Worm (Caenorhabditis elegans): ENCODE measurements around the gene sucl-1.

The sucl-1 gene

DNA sequence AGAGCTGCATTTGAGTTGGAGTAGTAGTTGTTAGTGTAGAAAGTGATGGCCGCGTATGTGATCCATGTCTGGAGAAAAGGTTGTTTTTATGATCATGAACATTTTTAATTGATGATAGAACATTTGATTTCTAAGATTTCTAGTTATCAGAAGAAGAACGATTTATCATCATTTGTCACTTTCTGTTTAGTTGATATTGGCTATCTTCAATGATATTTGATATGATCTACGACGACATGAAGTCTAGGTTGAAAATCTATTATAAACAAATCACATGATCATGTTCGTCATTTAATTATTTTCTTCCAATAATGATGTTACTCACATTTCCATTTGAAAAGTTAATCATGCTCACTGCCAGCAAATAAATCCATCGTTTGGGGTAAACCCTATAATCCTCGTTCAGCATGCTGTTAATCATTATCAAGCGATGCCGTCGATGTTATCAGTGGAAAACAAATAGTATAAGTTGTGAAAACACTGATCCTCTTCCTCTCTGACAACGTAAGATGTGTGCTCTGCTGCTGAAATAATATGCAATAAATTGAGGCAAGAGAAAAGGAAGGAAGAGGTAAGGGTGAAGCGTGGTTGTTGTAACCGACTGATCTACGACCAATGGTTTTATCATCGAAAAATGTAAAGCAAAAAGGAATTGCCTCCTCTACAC, 16.7 kb upstream of the sucl-1 start:
- TF ChIP-seq tbx-11 (GFP tag; IDR thresholded peaks at IDR 0.05), result no peak
- no peak for TF ChIP-seq tbx-37 (GFP tag; conservative IDR thresholded peaks at IDR 0.05)
- no peak for TF ChIP-seq hmbx-1 (tag; optimal IDR thresholded peaks at IDR 0.05)
- TF ChIP-seq B0310.2 (tag; optimal IDR thresholded peaks at IDR 0.05), result no peak
- no peak for TF ChIP-seq hmg-4 (GFP tag; optimal IDR thresholded peaks at IDR 0.05)
- TF ChIP-seq ets-7 (tag; optimal IDR thresholded peaks at IDR 0.05), result no peak
- TF ChIP-seq tra-4 (tag; optimal IDR thresholded peaks at IDR 0.05), result no peak
- TF ChIP-seq sea-1 (GFP tag; conservative IDR thresholded peaks at IDR 0.05), result no peak
- no peak for TF ChIP-seq F13C5.2 (tag; optimal IDR thresholded peaks at IDR 0.05)
- no peak for TF ChIP-seq flt-1 (GFP tag; IDR thresholded peaks at IDR 0.05)
- no peak for TF ChIP-seq ceh-36 (tag; optimal IDR thresholded peaks at IDR 0.05)

DNA sequence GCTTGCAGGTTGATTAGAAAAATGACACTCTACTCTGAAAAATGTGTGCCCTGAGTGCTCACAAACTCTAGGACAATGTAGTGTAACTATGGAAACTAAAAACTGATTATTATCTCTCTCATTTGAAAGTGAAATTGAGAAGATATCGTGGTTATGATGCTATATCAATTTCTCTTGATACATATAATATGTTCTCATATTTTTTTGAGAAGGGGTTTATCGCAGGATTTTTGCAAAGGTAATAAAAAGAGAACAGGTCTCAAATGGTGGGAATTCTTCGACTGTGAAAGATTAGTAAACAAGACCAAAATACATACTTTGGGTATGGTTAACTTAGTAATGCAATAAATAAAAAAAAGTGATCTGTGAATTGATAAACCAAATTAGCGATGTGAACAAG, 16.2 kb upstream of the sucl-1 start:
- TF ChIP-seq flt-1 (GFP tag; IDR thresholded peaks at IDR 0.05) (no peak), tra-4 (tag; optimal IDR thresholded peaks at IDR 0.05) (no peak), F13C5.2 (tag; optimal IDR thresholded peaks at IDR 0.05) (no peak), tbx-37 (GFP tag; conservative IDR thresholded peaks at IDR 0.05) (no peak), hmbx-1 (tag; optimal IDR thresholded peaks at IDR 0.05) (no peak), aly-1 (tag; optimal IDR thresholded peaks at IDR 0.05) (no peak), tbx-11 (GFP tag; IDR thresholded peaks at IDR 0.05) (no peak), B0310.2 (tag; optimal IDR thresholded peaks at IDR 0.05) (no peak), ceh-13 (GFP tag; optimal IDR thresholded peaks at IDR 0.05) (no peak), hnd-1 (tag; optimal IDR thresholded peaks at IDR 0.05) (no peak), ama-1 (optimal IDR thresholded peaks at IDR 0.05) (no peak), ceh-36 (tag; optimal IDR thresholded peaks at IDR 0.05) (no peak), sea-1 (GFP tag; conservative IDR thresholded peaks at IDR 0.05) (no peak)

DNA sequence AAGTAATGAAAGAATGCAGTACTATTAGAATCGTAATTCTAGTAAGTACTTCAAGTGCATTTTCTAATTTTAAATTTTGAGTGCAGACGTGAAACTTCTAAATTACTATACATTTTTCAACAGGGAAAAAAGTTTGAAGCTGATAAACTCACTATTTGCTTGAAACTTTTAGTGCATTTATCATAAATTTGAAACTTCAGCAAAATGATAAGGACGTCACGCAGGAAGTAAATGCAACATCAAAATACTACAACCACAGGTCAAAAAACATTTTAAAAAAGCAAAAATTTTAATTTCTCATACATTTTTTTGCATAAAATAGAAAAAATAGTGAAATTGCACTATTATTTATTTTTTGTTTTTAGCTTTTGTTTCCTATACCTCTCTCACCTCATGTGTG, 14.4 kb upstream of the sucl-1 start:
- TF ChIP-seq ets-7 (tag; optimal IDR thresholded peaks at IDR 0.05) (no peak), scrt-1 (GFP tag; IDR thresholded peaks at IDR 0.05) (no peak), tbx-11 (GFP tag; IDR thresholded peaks at IDR 0.05) (no peak)

ce11 chrX:14740019-14740418, 13.8 kb upstream of the sucl-1 start, which contains the start of gene C05G5.1:
Gene C05G5.1 (minus strand): TSS chrX:14740119.
- TF ChIP-seq hnd-1 (tag; optimal IDR thresholded peaks at IDR 0.05), result no peak
- TF ChIP-seq aly-1 (tag; optimal IDR thresholded peaks at IDR 0.05), result no peak

- TF ChIP-seq pes-1 (GFP tag; IDR thresholded peaks at IDR 0.05) (no peak), hmbx-1 (tag; optimal IDR thresholded peaks at IDR 0.05) (no peak), ets-7 (tag; optimal IDR thresholded peaks at IDR 0.05) (no peak), flt-1 (GFP tag; IDR thresholded peaks at IDR 0.05) (no peak), aly-1 (tag; optimal IDR thresholded peaks at IDR 0.05) (no peak), F13C5.2 (tag; optimal IDR thresholded peaks at IDR 0.05) (no peak), tbx-11 (GFP tag; IDR thresholded peaks at IDR 0.05) (no peak), hnd-1 (tag; optimal IDR thresholded peaks at IDR 0.05) (no peak), hmg-4 (GFP tag; optimal IDR thresholded peaks at IDR 0.05) (no peak), tbx-37 (GFP tag; conservative IDR thresholded peaks at IDR 0.05) (no peak), B0310.2 (tag; optimal IDR thresholded peaks at IDR 0.05) (no peak), ceh-36 (tag; optimal IDR thresholded peaks at IDR 0.05) (no peak), tra-4 (tag; optimal IDR thresholded peaks at IDR 0.05) (no peak), ceh-13 (GFP tag; optimal IDR thresholded peaks at IDR 0.05) (no peak), scrt-1 (GFP tag; IDR thresholded peaks at IDR 0.05) (no peak), sea-1 (GFP tag; conservative IDR thresholded peaks at IDR 0.05) (no peak), ama-1 (optimal IDR thresholded peaks at IDR 0.05) (no peak)
Measured at ce11 chrX:14743210-14743609, 10.6 kb upstream of the sucl-1 start.

DNA sequence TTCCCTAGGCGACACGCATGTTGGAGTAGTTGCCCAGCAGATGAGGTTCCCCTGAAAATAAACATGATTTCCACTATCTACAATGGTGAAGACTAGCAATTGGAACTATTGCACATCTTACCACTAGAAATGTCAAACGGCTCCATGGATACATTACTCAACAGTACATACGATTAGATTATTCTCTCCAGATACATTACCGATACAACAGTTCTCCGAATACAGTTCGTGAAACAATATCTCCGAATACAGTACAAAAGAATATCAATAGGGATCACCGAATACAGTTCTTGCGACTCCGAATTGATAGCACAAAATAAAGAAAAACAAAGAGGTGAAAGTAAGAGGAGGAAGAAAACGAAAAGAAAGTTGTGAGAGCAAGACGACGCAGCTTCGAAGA, 10.0 kb upstream of the sucl-1 start, which contains the start of gene C05G5.7:
Gene C05G5.7 (minus strand): TSS at position 1 of the 400 bp plus-strand sequence.
- TF ChIP-seq sea-1 (GFP tag; conservative IDR thresholded peaks at IDR 0.05), result no peak
- no peak for TF ChIP-seq B0310.2 (tag; optimal IDR thresholded peaks at IDR 0.05)
- no peak for TF ChIP-seq F13C5.2 (tag; optimal IDR thresholded peaks at IDR 0.05)
- no peak for TF ChIP-seq hmbx-1 (tag; optimal IDR thresholded peaks at IDR 0.05)

DNA sequence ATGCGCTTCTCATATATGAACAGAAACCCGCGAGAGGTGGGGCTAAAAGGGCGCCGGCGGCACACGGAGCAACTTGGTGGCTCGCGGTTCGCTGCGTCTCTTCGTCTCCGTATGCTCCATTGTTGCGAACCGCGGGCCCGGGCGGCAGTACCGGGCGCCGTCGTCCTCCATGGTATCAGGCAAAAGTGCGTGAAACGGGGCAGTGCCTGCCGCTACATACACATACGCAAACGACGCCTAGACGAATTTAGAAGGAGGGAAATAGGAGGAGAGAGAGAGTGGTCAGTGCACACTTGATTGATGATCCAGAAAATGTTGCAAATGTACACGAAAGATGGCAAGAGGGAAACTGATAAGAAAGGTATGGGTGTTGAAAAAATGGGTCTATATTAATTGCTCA, 9.3 kb upstream of the sucl-1 start:
- no peak for TF ChIP-seq pes-1 (GFP tag; IDR thresholded peaks at IDR 0.05)
- TF ChIP-seq tbx-11 (GFP tag; IDR thresholded peaks at IDR 0.05), result no peak
- TF ChIP-seq ama-1 (optimal IDR thresholded peaks at IDR 0.05), result no peak
- TF ChIP-seq scrt-1 (GFP tag; IDR thresholded peaks at IDR 0.05), result no peak
- no peak for TF ChIP-seq ceh-13 (GFP tag; optimal IDR thresholded peaks at IDR 0.05)
- no peak for TF ChIP-seq tra-4 (tag; optimal IDR thresholded peaks at IDR 0.05)
- TF ChIP-seq hmg-4 (GFP tag; optimal IDR thresholded peaks at IDR 0.05), result no peak
- TF ChIP-seq hnd-1 (tag; optimal IDR thresholded peaks at IDR 0.05), result no peak
- no peak for TF ChIP-seq hmbx-1 (tag; optimal IDR thresholded peaks at IDR 0.05)
- TF ChIP-seq F13C5.2 (tag; optimal IDR thresholded peaks at IDR 0.05), result no peak
- TF ChIP-seq B0310.2 (tag; optimal IDR thresholded peaks at IDR 0.05), result no peak
- TF ChIP-seq tbx-37 (GFP tag; conservative IDR thresholded peaks at IDR 0.05), result no peak
- no peak for TF ChIP-seq sea-1 (GFP tag; conservative IDR thresholded peaks at IDR 0.05)
- no peak for TF ChIP-seq ets-7 (tag; optimal IDR thresholded peaks at IDR 0.05)
- no peak for TF ChIP-seq flt-1 (GFP tag; IDR thresholded peaks at IDR 0.05)

- TF ChIP-seq ama-1 (optimal IDR thresholded peaks at IDR 0.05) (no peak), scrt-1 (GFP tag; IDR thresholded peaks at IDR 0.05) (no peak), F13C5.2 (tag; optimal IDR thresholded peaks at IDR 0.05) (no peak), sea-1 (GFP tag; conservative IDR thresholded peaks at IDR 0.05) (no peak), hnd-1 (tag; optimal IDR thresholded peaks at IDR 0.05) (no peak), tbx-37 (GFP tag; conservative IDR thresholded peaks at IDR 0.05) (no peak), ceh-13 (GFP tag; optimal IDR thresholded peaks at IDR 0.05) (no peak), ceh-36 (tag; optimal IDR thresholded peaks at IDR 0.05) (no peak), ets-7 (tag; optimal IDR thresholded peaks at IDR 0.05) (no peak)
Measured at ce11 chrX:14745218-14745617, 8.6 kb upstream of the sucl-1 start.
